Worm (Caenorhabditis elegans) whole organism, young adult: ENCODE measurements around the gene pes-8.

Source experiments
- B0336.3 ChIP-seq: fragments of 200-800 bp; sonication (Bioruptor generic); IDR thresholded peaks from 2 replicates; pipeline ENCODE4 v1.3.6; 2022; ENCODE audit warnings: missing genetic modification characterization, missing compliant biosample characterization
- F10E7.11 ChIP-seq: sonication (generic microtip); optimal IDR thresholded peaks from 2 replicates; lab custom pipeline; 2017; ENCODE audit warnings: mild to moderate bottlenecking, missing genetic modification characterization, moderate library complexity, missing compliant biosample characterization
- F49E8.2 ChIP-seq: sonication (generic microtip); optimal IDR thresholded peaks from 3 replicates; lab custom pipeline; 2017; ENCODE audit warnings: missing genetic modification characterization, mild to moderate bottlenecking, missing compliant biosample characterization, antibody characterized with exemption, moderate library complexity; ENCODE audit not compliant: insufficient read depth
- F52B5.7 ChIP-seq: sonication (generic microtip); optimal IDR thresholded peaks from 2 replicates; lab custom pipeline; 2016; ENCODE audit warnings: mild to moderate bottlenecking, missing genetic modification characterization, missing compliant biosample characterization
- K12H6.12 ChIP-seq: fragments of 200-800 bp; sonication (Bioruptor generic); optimal IDR thresholded peaks from 2 replicates; lab custom pipeline; 2018; ENCODE audit warnings: mild to moderate bottlenecking, missing genetic modification characterization, missing compliant biosample characterization
- T07F8.4 ChIP-seq: sonication (generic microtip); optimal IDR thresholded peaks from 2 replicates; lab custom pipeline; 2016; ENCODE audit warnings: mild to moderate bottlenecking, missing genetic modification characterization, moderate library complexity, missing compliant biosample characterization
- Y53F4B.3 ChIP-seq: fragments of 200-800 bp; sonication (Bioruptor generic); IDR thresholded peaks from 2 replicates; pipeline ENCODE4 v1.3.6; 2022; ENCODE audit warnings: missing genetic modification reagents, missing genetic modification characterization, missing compliant biosample characterization
- Y53G8AR.9 ChIP-seq: fragments of 200-800 bp; sonication (Bioruptor generic); conservative IDR thresholded peaks from 2 replicates; pipeline ENCODE4 v1.3.6; 2022; ENCODE audit warnings: missing genetic modification reagents, missing genetic modification characterization, missing compliant biosample characterization
- Y56A3A.18 ChIP-seq: fragments of 200-800 bp; sonication (Bioruptor generic); IDR thresholded peaks from 2 replicates; pipeline ENCODE4 v1.3.6; 2022; ENCODE audit warnings: missing genetic modification reagents, missing genetic modification characterization, missing compliant biosample characterization
- atf-7 ChIP-seq: sonication (generic microtip); optimal IDR thresholded peaks from 2 replicates; lab custom pipeline; 2017; ENCODE audit warnings: mild to moderate bottlenecking, missing genetic modification characterization, missing compliant biosample characterization
- athp-1 ChIP-seq: sonication (generic microtip); optimal IDR thresholded peaks from 2 replicates; lab custom pipeline; 2017; ENCODE audit warnings: mild to moderate bottlenecking, missing genetic modification characterization, missing compliant biosample characterization
- cebp-1 ChIP-seq, 2 experiments: fragments of 200-800 bp in 1 of 2; sonication (Bioruptor generic) in 1 of 2; sonication (generic microtip) in 1 of 2; IDR thresholded peaks in 1 of 2; optimal IDR thresholded peaks in 1 of 2; 2 replicates each; pipeline versions ENCODE4 v1.3.6 to Lab custom; 2017 to 2022; ENCODE audit warnings: missing compliant biosample characterization in 2 of 2, missing genetic modification characterization in 2 of 2, mild to moderate bottlenecking in 1 of 2, missing genetic modification reagents in 1 of 2, moderate library complexity in 1 of 2
- ceh-27 ChIP-seq: fragments of 200-800 bp; sonication (Bioruptor generic); optimal IDR thresholded peaks from 2 replicates; lab custom pipeline; 2018; ENCODE audit warnings: mild to moderate bottlenecking, missing genetic modification characterization, moderate library complexity, missing compliant biosample characterization
- ceh-40 ChIP-seq: fragments of 200-800 bp; sonication (Bioruptor generic); IDR thresholded peaks from 2 replicates; pipeline ENCODE4 v1.3.6; 2022; ENCODE audit warnings: missing genetic modification characterization, missing compliant biosample characterization
- ceh-58 ChIP-seq: fragments of 200-800 bp; sonication (Bioruptor generic); IDR thresholded peaks from 2 replicates; pipeline ENCODE4 v1.3.6; 2022; ENCODE audit warnings: missing genetic modification characterization, missing compliant biosample characterization
- dox-1 ChIP-seq: fragments of 200-800 bp; sonication (Bioruptor generic); IDR thresholded peaks from 2 replicates; pipeline ENCODE4 v1.3.6; 2022; ENCODE audit warnings: missing genetic modification reagents, missing genetic modification characterization, missing compliant biosample characterization
- fkh-3 ChIP-seq: sonication (generic microtip); optimal IDR thresholded peaks from 2 replicates; lab custom pipeline; 2016; ENCODE audit warnings: mild to moderate bottlenecking, missing genetic modification characterization, missing compliant biosample characterization
- hlh-26 ChIP-seq: fragments of 200-800 bp; sonication (Bioruptor generic); conservative IDR thresholded peaks from 2 replicates; pipeline ENCODE4 v1.3.6; 2022; ENCODE audit warnings: missing genetic modification reagents, missing genetic modification characterization, missing compliant biosample characterization
- hmg-1.2 ChIP-seq: fragments of 200-800 bp; sonication (Bioruptor generic); IDR thresholded peaks from 2 replicates; pipeline ENCODE4 v1.3.6; 2022; ENCODE audit warnings: missing genetic modification reagents, missing genetic modification characterization, missing compliant biosample characterization
- hmg-20 ChIP-seq: fragments of 200-800 bp; sonication (Bioruptor generic); IDR thresholded peaks from 2 replicates; pipeline ENCODE4 v1.3.6; 2022; ENCODE audit warnings: missing genetic modification reagents, missing genetic modification characterization, missing compliant biosample characterization
- hrde-1 ChIP-seq: sonication (generic microtip); optimal IDR thresholded peaks from 2 replicates; lab custom pipeline; 2016; ENCODE audit warnings: missing genetic modification characterization, mild to moderate bottlenecking, missing compliant biosample characterization, moderate library complexity, missing genotype, missing genetic modification reagents, borderline replicate concordance
- let-526 ChIP-seq: fragments of 200-800 bp; sonication (Bioruptor generic); IDR thresholded peaks from 2 replicates; pipeline ENCODE4 v1.3.6; 2022; ENCODE audit warnings: missing genetic modification reagents, missing genetic modification characterization, missing compliant biosample characterization
- let-607 ChIP-seq, 2 experiments: fragments of 200-800 bp in 1 of 2; sonication (Bioruptor generic) in 1 of 2; sonication (generic microtip) in 1 of 2; optimal IDR thresholded peaks; 2 replicates each; lab custom pipeline; 2016 to 2018; ENCODE audit warnings: mild to moderate bottlenecking in 2 of 2, missing compliant biosample characterization in 2 of 2, missing genetic modification characterization in 2 of 2, moderate library complexity in 2 of 2, missing genotype in 1 of 2
- lin-40 ChIP-seq: sonication (generic microtip); optimal IDR thresholded peaks from 2 replicates; lab custom pipeline; 2016; ENCODE audit warnings: missing genetic modification characterization, mild to moderate bottlenecking, missing compliant biosample characterization, missing genotype, missing genetic modification reagents
- madf-3 ChIP-seq: fragments of 200-800 bp; sonication (Bioruptor generic); IDR thresholded peaks from 2 replicates; pipeline ENCODE4 v1.3.6; 2022; ENCODE audit warnings: missing genetic modification reagents, missing genetic modification characterization, missing compliant biosample characterization
- madf-6 ChIP-seq: fragments of 200-800 bp; sonication (Bioruptor generic); IDR thresholded peaks from 2 replicates; pipeline ENCODE4 v1.3.6; 2022; ENCODE audit warnings: missing genetic modification reagents, missing genetic modification characterization, missing compliant biosample characterization
- nfyb-1 ChIP-seq: fragments of 200-800 bp; sonication (Bioruptor generic); IDR thresholded peaks from 2 replicates; pipeline ENCODE4 v1.3.6; 2022; ENCODE audit warnings: missing genetic modification reagents, missing genetic modification characterization, missing compliant biosample characterization
- nhr-80 ChIP-seq: sonication (generic microtip); optimal IDR thresholded peaks from 2 replicates; lab custom pipeline; 2016; ENCODE audit warnings: missing genetic modification characterization, missing compliant biosample characterization
- nhr-90 ChIP-seq: sonication (generic microtip); optimal IDR thresholded peaks from 2 replicates; lab custom pipeline; 2016; ENCODE audit warnings: missing genotype, mild to moderate bottlenecking, missing genetic modification characterization, missing compliant biosample characterization
- pbrm-1 ChIP-seq: fragments of 200-800 bp; sonication (Bioruptor generic); IDR thresholded peaks from 2 replicates; pipeline ENCODE4 v1.3.6; 2022; ENCODE audit warnings: missing genetic modification reagents, missing genetic modification characterization, missing compliant biosample characterization
- sdz-38 ChIP-seq: sonication (generic microtip); optimal IDR thresholded peaks from 2 replicates; lab custom pipeline; 2016; ENCODE audit warnings: missing genotype, missing genetic modification characterization, missing compliant biosample characterization
- tbp1 ChIP-seq: fragments of 200-800 bp; sonication (Bioruptor generic); optimal IDR thresholded peaks from 2 replicates; lab custom pipeline; 2018; ENCODE audit warnings: mild to moderate bottlenecking, missing genetic modification characterization, missing compliant biosample characterization
- tbx-9 ChIP-seq: sonication (generic microtip); optimal IDR thresholded peaks from 2 replicates; lab custom pipeline; 2016; ENCODE audit warnings: borderline replicate concordance, missing genetic modification characterization, inconsistent platforms, missing compliant biosample characterization
- unc-130 ChIP-seq: sonication (generic microtip); optimal IDR thresholded peaks from 2 replicates; lab custom pipeline; 2016; ENCODE audit warnings: missing genetic modification reagents, missing genetic modification characterization, missing compliant biosample characterization
- unc-62 ChIP-seq: fragments of 150-350 bp; optimal IDR thresholded peaks from 2 replicates; lab custom pipeline; 2014; ENCODE audit warnings: missing biosample characterization, missing genetic modification reagents, missing genetic modification characterization
- zfh-2 ChIP-seq: fragments of 200-800 bp; sonication (Bioruptor generic); conservative IDR thresholded peaks from 2 replicates; pipeline ENCODE4 v1.3.6; 2022; ENCODE audit warnings: missing genetic modification reagents, missing genetic modification characterization, missing compliant biosample characterization
- ztf-22 ChIP-seq: fragments of 200-800 bp; sonication (Bioruptor generic); optimal IDR thresholded peaks from 2 replicates; lab custom pipeline; 2018; ENCODE audit warnings: mild to moderate bottlenecking, missing genetic modification characterization, moderate library complexity, missing compliant biosample characterization
- ztf-26 ChIP-seq: sonication (generic microtip); optimal IDR thresholded peaks from 2 replicates; lab custom pipeline; 2017; ENCODE audit warnings: missing genetic modification characterization, missing compliant biosample characterization

pes-8 gene

DNA sequence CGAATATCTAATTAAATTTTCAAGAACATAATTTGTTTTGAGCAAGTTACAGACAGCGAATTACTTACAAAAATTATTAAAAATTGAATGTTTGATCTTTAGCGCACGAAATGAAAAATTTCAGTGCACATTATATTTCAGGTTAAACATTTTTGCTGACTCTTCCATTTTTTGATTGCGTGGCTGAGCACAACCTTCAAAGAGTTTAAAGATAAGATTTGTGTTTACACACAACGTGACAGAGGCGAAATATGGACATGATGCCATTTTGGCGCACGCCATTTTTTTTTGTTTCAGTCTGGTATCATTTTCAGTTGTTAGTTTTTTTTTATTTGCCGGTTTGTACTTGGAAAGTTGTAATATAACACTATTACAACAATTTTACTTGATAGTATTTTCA, 38.9 kb upstream of the pes-8 start:
- no peak for TF ChIP-seq fkh-3 (tag; lab: Kevin White, UChicago)
- TF ChIP-seq F49E8.2: no peak
- peak; percentile 15 to 27 for TF ChIP-seq let-607 (tag; optimal IDR thresholded peaks at IDR 0.05; lab: Kevin White, UChicago)
- TF ChIP-seq hlh-26 (GFP tag; lab: Robert Waterston, UW): no peak
- no peak for TF ChIP-seq madf-6 (GFP tag; lab: Robert Waterston, UW)
- TF ChIP-seq unc-130 (GFP tag; lab: Kevin White, UChicago): no peak
- no peak for TF ChIP-seq F10E7.11
- TF ChIP-seq Y53F4B.3 (GFP tag; lab: Robert Waterston, UW): no peak
- TF ChIP-seq nhr-80 (tag; lab: Kevin White, UChicago): peak; percentile 82
- TF ChIP-seq unc-62: no peak
- TF ChIP-seq nfyb-1 (GFP tag; lab: Robert Waterston, UW): no peak

DNA sequence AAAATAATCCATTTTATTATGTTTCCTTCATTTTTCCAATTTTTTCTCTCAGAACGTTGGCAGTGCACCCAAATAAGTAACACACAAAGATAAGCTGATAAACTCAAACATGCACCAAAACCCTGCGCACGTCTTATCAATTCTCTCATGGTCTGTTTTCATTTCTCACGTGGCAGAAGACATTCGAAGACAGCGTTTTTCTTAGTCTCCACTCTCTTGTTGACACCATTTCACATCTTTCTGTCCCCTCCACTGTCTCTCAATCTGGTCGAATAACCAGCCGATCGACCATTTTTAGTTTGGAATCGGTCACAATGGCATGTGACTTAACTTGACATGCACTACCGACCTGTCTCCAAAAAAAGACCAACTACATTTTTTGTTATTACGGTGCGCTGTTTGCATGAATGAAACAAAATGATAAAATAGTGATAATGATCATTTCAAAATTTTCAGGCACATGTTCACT, 37.7 kb upstream of the pes-8 start, which contains the start of gene C35B8.3:
TSS of gene C35B8.3 (plus strand) at position 51 of the 469 bp plus-strand sequence.
- TF ChIP-seq F52B5.7 (tag; lab: Kevin White, UChicago) (no peak), athp-1 (tag; lab: Kevin White, UChicago) (no peak), sdz-38 (tag; lab: Kevin White, UChicago) (no peak), ceh-40 (GFP tag; lab: Robert Waterston, UW) (no peak), madf-3 (GFP tag; lab: Robert Waterston, UW) (no peak), unc-62 (peak; percentile 92), ceh-58 (GFP tag; lab: Robert Waterston, UW) (no peak), lin-40 (peak; percentile 51), let-526 (0 out of 2 replicates have a peak, but pooled peaks have one; percentile 28), tbp1 (GFP tag; lab: Kevin White, UChicago) (peak; percentile 15), ztf-22 (peak; percentile 69), nhr-90 (tag; lab: Kevin White, UChicago) (peak; percentile 36), nhr-80 (tag; lab: Kevin White, UChicago) (peak; percentile 91), atf-7 (peak; percentile 48), ztf-26 (tag; lab: Kevin White, UChicago) (peak; percentile 61), tbx-9 (tag; lab: Kevin White, UChicago) (no peak), B0336.3 (peak; percentile 67), cebp-1 (GFP tag; IDR thresholded peaks at IDR 0.05; lab: Robert Waterston, UW) (no peak), cebp-1 (tag; optimal IDR thresholded peaks at IDR 0.05; lab: Kevin White, UChicago) (peak; percentile 70)

DNA sequence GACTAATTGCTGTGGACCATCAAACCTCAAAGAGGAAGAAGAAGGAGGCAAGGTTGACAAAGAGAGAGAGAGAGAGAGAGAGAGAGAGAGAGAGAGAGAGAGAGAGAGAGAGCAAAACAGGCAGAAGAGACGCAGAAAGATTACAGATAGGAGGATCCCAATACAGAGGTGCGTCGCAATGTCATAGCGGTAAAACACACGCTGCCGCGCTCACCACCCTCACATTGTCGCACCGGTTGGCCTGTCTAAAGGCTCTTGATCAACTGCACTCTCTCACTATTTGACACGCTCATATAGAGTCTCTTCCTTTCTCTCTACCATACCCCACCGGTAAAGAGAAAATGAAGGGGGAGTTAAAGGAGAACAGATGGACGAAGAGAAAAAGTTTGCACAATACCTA, 26.3 kb upstream of the pes-8 start:
- TF ChIP-seq nhr-80 (tag; lab: Kevin White, UChicago): peak; percentile 86
- 0 out of 2 replicates have a peak, but pooled peaks have one; percentile 37 for TF ChIP-seq Y53G8AR.9
- TF ChIP-seq hlh-26 (GFP tag; lab: Robert Waterston, UW): no peak
- no peak for TF ChIP-seq cebp-1 (GFP tag; IDR thresholded peaks at IDR 0.05; lab: Robert Waterston, UW)
- peak; percentile 53 for TF ChIP-seq cebp-1 (tag; optimal IDR thresholded peaks at IDR 0.05; lab: Kevin White, UChicago)
- TF ChIP-seq pbrm-1 (GFP tag; lab: Robert Waterston, UW): peak; percentile 38; the same call in 1 of the 2 replicates
- peak; percentile 78 for TF ChIP-seq zfh-2 (GFP tag; lab: Robert Waterston, UW)
- TF ChIP-seq hmg-20: 0 out of 2 replicates have a peak, but pooled peaks have one; percentile 18
- no peak for TF ChIP-seq Y56A3A.18 (GFP tag; lab: Robert Waterston, UW)
- no peak for TF ChIP-seq hrde-1
- peak; percentile 68; the same call in 1 of the 2 replicates for TF ChIP-seq dox-1 (GFP tag; lab: Robert Waterston, UW)
- TF ChIP-seq T07F8.4 (tag; lab: Kevin White, UChicago): no peak
- peak; percentile 6 for TF ChIP-seq K12H6.12
- peak; percentile 89 for TF ChIP-seq hmg-1.2 (GFP tag; lab: Robert Waterston, UW)
- TF ChIP-seq tbp1 (GFP tag; lab: Kevin White, UChicago): peak; percentile 13
- peak; percentile 41 for TF ChIP-seq ceh-27 (GFP tag; lab: Kevin White, UChicago)
